Fruit fly (Drosophila melanogaster) whole organism, embryonic: Measurements from ENCODE around the gene Mgat4a.
A peak's percentile ranks its signal among the peaks of the same experiment; 100 is the strongest.

Source experiments
- Abd-B ChIP-seq: fragments of 200-800 bp; sonication (Bioruptor generic); optimal IDR thresholded peaks from 2 replicates; lab custom pipeline; 2018; ENCODE audit warnings: missing biosample characterization, mild to moderate bottlenecking, missing genetic modification characterization, moderate library complexity
- Atf3 ChIP-seq: fragments of 200-800 bp; sonication (Bioruptor generic); optimal IDR thresholded peaks from 3 replicates; lab custom pipeline; 2016; ENCODE audit warnings: missing biosample characterization, missing genetic modification characterization
- Awh ChIP-seq: fragments of 200-800 bp; sonication (Bioruptor generic); IDR thresholded peaks from 2 replicates; pipeline ENCODE4, ENCODE4 v1.3.6; 2022; ENCODE audit warnings: missing biosample characterization, missing genetic modification characterization
- CG10209 ChIP-seq: fragments of 200-800 bp; sonication (Bioruptor generic); optimal IDR thresholded peaks from 3 replicates; lab custom pipeline; 2017; ENCODE audit warnings: missing biosample characterization, mild to moderate bottlenecking, missing genetic modification characterization, missing genetic modification reagents
- CG10267 ChIP-seq: fragments of 200-800 bp; sonication (Bioruptor generic); optimal IDR thresholded peaks from 2 replicates; lab custom pipeline; 2018; ENCODE audit warnings: missing biosample characterization, mild to moderate bottlenecking, missing genetic modification characterization, moderate library complexity
- CG10959 ChIP-seq: fragments of 200-800 bp; sonication (Bioruptor generic); IDR thresholded peaks from 2 replicates; pipeline ENCODE4 v1.3.6; 2022; ENCODE audit warnings: missing biosample characterization, missing genetic modification characterization
- CG12942 ChIP-seq: fragments of 200-800 bp; sonication (Bioruptor generic); optimal IDR thresholded peaks from 3 replicates; lab custom pipeline; 2016; ENCODE audit warnings: missing biosample characterization, missing genetic modification characterization
- CG13296 ChIP-seq: fragments of 200-800 bp; sonication (Bioruptor generic); optimal IDR thresholded peaks from 3 replicates; lab custom pipeline; 2018; ENCODE audit warnings: missing biosample characterization, mild to moderate bottlenecking, missing genetic modification characterization
- CG13894 ChIP-seq: fragments of 200-800 bp; sonication (Bioruptor generic); optimal IDR thresholded peaks from 3 replicates; lab custom pipeline; 2018; ENCODE audit warnings: missing biosample characterization, mild to moderate bottlenecking, missing genetic modification characterization, moderate library complexity
- CG14441 ChIP-seq: fragments of 200-800 bp; sonication (Bioruptor generic); IDR thresholded peaks from 2 replicates; pipeline ENCODE4 v1.3.6; 2022; ENCODE audit warnings: missing biosample characterization, missing genetic modification characterization
- CG30431 ChIP-seq: fragments of 200-800 bp; sonication (Bioruptor generic); optimal IDR thresholded peaks from 2 replicates; lab custom pipeline; 2017; ENCODE audit warnings: missing biosample characterization, missing genetic modification characterization
- CG31388 ChIP-seq: fragments of 200-800 bp; sonication (Bioruptor generic); optimal IDR thresholded peaks from 2 replicates; lab custom pipeline; 2016; ENCODE audit warnings: missing biosample characterization, missing genetic modification characterization
- CG3847 ChIP-seq: fragments of 200-800 bp; sonication (Bioruptor generic); IDR thresholded peaks from 2 replicates; pipeline ENCODE4 v1.3.6; 2022; ENCODE audit warnings: missing biosample characterization, missing genetic modification characterization
- CG4854 ChIP-seq: fragments of 200-800 bp; sonication (Bioruptor generic); optimal IDR thresholded peaks from 2 replicates; lab custom pipeline; 2016; ENCODE audit warnings: missing biosample characterization, missing genetic modification characterization, inconsistent platforms
- CG6654 ChIP-seq: fragments of 200-800 bp; sonication (Bioruptor generic); optimal IDR thresholded peaks from 2 replicates; lab custom pipeline; 2017; ENCODE audit warnings: missing biosample characterization, mild to moderate bottlenecking, missing genetic modification characterization
- CG8765 ChIP-seq: fragments of 200-800 bp; sonication (Bioruptor generic); IDR thresholded peaks from 2 replicates; pipeline ENCODE4 v1.3.6; 2022; ENCODE audit warnings: missing biosample characterization, missing genetic modification characterization
- CG9437 ChIP-seq: fragments of 200-800 bp; sonication (Bioruptor generic); optimal IDR thresholded peaks from 2 replicates; lab custom pipeline; 2018; ENCODE audit warnings: missing biosample characterization, mild to moderate bottlenecking, missing genetic modification characterization
- CG9797 ChIP-seq: fragments of 200-800 bp; sonication (Bioruptor generic); optimal IDR thresholded peaks from 3 replicates; lab custom pipeline; 2018; ENCODE audit warnings: missing biosample characterization, mild to moderate bottlenecking, missing genetic modification characterization
- Dbx ChIP-seq: fragments of 200-800 bp; sonication (Bioruptor generic); IDR thresholded peaks from 3 replicates; pipeline ENCODE4 v1.3.6; 2022; ENCODE audit warnings: missing biosample characterization, missing genetic modification characterization
- Dip3 ChIP-seq: fragments of 200-800 bp; sonication (Bioruptor generic); optimal IDR thresholded peaks from 3 replicates; lab custom pipeline; 2016; ENCODE audit warnings: missing biosample characterization, missing genetic modification characterization
- Fer2 ChIP-seq: fragments of 200-800 bp; sonication (Bioruptor generic); optimal IDR thresholded peaks from 2 replicates; lab custom pipeline; 2018; ENCODE audit warnings: missing biosample characterization, mild to moderate bottlenecking, missing genetic modification characterization, moderate library complexity
- HLHmδ ChIP-seq: fragments of 200-800 bp; sonication (Bioruptor generic); optimal IDR thresholded peaks from 2 replicates; lab custom pipeline; 2018; ENCODE audit warnings: missing biosample characterization, mild to moderate bottlenecking, missing genetic modification characterization, moderate library complexity
- Hey ChIP-seq: fragments of 200-800 bp; sonication (Bioruptor generic); optimal IDR thresholded peaks from 3 replicates; lab custom pipeline; 2018; ENCODE audit warnings: missing biosample characterization, mild to moderate bottlenecking, missing genetic modification characterization
- Hr3 ChIP-seq: fragments of 200-800 bp; sonication (Bioruptor generic); optimal IDR thresholded peaks from 3 replicates; lab custom pipeline; 2016; ENCODE audit warnings: missing biosample characterization, missing genetic modification characterization
- Hr51 ChIP-seq, 2 experiments: fragments of 200-800 bp; sonication (Bioruptor generic); optimal IDR thresholded peaks; 2 replicates in 1 of 2; 3 replicates in 1 of 2; lab custom pipeline; 2016 to 2018; ENCODE audit warnings: missing biosample characterization in 2 of 2, missing genetic modification characterization in 2 of 2, mild to moderate bottlenecking in 1 of 2, moderate library complexity in 1 of 2
- Med ChIP-seq: fragments of 200-800 bp; sonication (Bioruptor generic); peaks from one replicate; lab custom pipeline; 2016; ENCODE audit warnings: missing biosample characterization, missing genetic modification characterization, mild to moderate bottlenecking, inconsistent platforms, moderate library complexity
- Meics ChIP-seq: fragments of 200-800 bp; sonication (Bioruptor generic); optimal IDR thresholded peaks from 2 replicates; lab custom pipeline; 2017; ENCODE audit warnings: missing biosample characterization, mild to moderate bottlenecking, missing genetic modification characterization
- Myb ChIP-seq: fragments of 200-800 bp; sonication (Bioruptor generic); optimal IDR thresholded peaks from 2 replicates; lab custom pipeline; 2016; ENCODE audit warnings: missing biosample characterization, missing genetic modification characterization
- NFAT ChIP-seq: fragments of 200-800 bp; sonication (Bioruptor generic); IDR thresholded peaks from 2 replicates; pipeline ENCODE4 v1.3.6; 2022; ENCODE audit warnings: missing biosample characterization, missing genetic modification characterization
- Oli ChIP-seq: fragments of 200-800 bp; sonication (Bioruptor generic); optimal IDR thresholded peaks from 2 replicates; lab custom pipeline; 2018; ENCODE audit warnings: missing biosample characterization, mild to moderate bottlenecking, missing genetic modification characterization, moderate library complexity
- Opbp ChIP-seq: fragments of 200-800 bp; sonication (Bioruptor generic); IDR thresholded peaks from 3 replicates; pipeline ENCODE4 v1.3.6; 2022; ENCODE audit warnings: missing biosample characterization, missing genetic modification characterization; ENCODE audit not compliant: partially characterized antibody
- Optix ChIP-seq: fragments of 200-800 bp; sonication (Bioruptor generic); IDR thresholded peaks from 3 replicates; pipeline ENCODE4 v1.3.6; 2022; ENCODE audit warnings: missing biosample characterization, missing genetic modification characterization
- Xrp1 ChIP-seq: fragments of 200-800 bp; sonication (Bioruptor generic); IDR thresholded peaks from 2 replicates; pipeline ENCODE4 v1.3.6; 2022; ENCODE audit warnings: missing biosample characterization, missing genetic modification characterization
- al ChIP-seq: fragments of 200-800 bp; sonication (Bioruptor generic); IDR thresholded peaks from 2 replicates; pipeline ENCODE4 v1.3.6; 2022; ENCODE audit warnings: missing biosample characterization, missing genetic modification characterization
- ara ChIP-seq: fragments of 200-800 bp; sonication (Bioruptor generic); IDR thresholded peaks from 2 replicates; pipeline ENCODE4 v1.3.6; 2022; ENCODE audit warnings: missing biosample characterization, missing genetic modification characterization
- dati ChIP-seq: fragments of 200-800 bp; sonication (Bioruptor generic); IDR thresholded peaks from 2 replicates; pipeline ENCODE4 v1.3.6; 2022; ENCODE audit warnings: missing biosample characterization, missing genetic modification characterization
- inv ChIP-seq: fragments of 200-800 bp; sonication (Bioruptor generic); IDR thresholded peaks from 2 replicates; pipeline ENCODE4 v1.3.6; 2022; ENCODE audit warnings: missing biosample characterization, missing genetic modification characterization; ENCODE audit not compliant: partially characterized antibody
- jigr1 ChIP-seq: fragments of 200-800 bp; sonication (Bioruptor generic); IDR thresholded peaks from 3 replicates; pipeline ENCODE4 v1.3.6; 2022; ENCODE audit warnings: missing biosample characterization, missing genetic modification characterization
- lov ChIP-seq, 2 experiments: fragments of 200-800 bp in 1 of 2; fragments of >200 bp in 1 of 2; sonication (Bioruptor generic) in 1 of 2; IDR thresholded peaks in 1 of 2; optimal IDR thresholded peaks in 1 of 2; 2 replicates in 1 of 2; 3 replicates in 1 of 2; pipeline versions ENCODE4 v1.3.6 to Lab custom; 2017 to 2022; ENCODE audit warnings: missing biosample characterization in 1 of 2, missing genetic modification characterization in 1 of 2
- luna ChIP-seq: fragments of 200-800 bp; sonication (Bioruptor generic); optimal IDR thresholded peaks from 2 replicates; lab custom pipeline; 2016; ENCODE audit warnings: missing biosample characterization, missing genetic modification characterization
- nerfin-1 ChIP-seq: fragments of 200-800 bp; sonication (Bioruptor generic); optimal IDR thresholded peaks from 3 replicates; lab custom pipeline; 2019; ENCODE audit warnings: missing biosample characterization, mild to moderate bottlenecking, missing genetic modification characterization, moderate library complexity
- pho ChIP-seq: fragments of 200-800 bp; sonication (Bioruptor generic); optimal IDR thresholded peaks from 2 replicates; lab custom pipeline; 2016; ENCODE audit warnings: missing biosample characterization, missing genetic modification characterization
- rib ChIP-seq: fragments of 200-800 bp; sonication (Bioruptor generic); IDR thresholded peaks from 2 replicates; pipeline ENCODE4 v1.3.6; 2022; ENCODE audit warnings: missing biosample characterization, missing genetic modification characterization
- sna ChIP-seq: fragments of 200-800 bp; sonication (Bioruptor generic); IDR thresholded peaks from 2 replicates; pipeline ENCODE4 v1.3.6; 2022; ENCODE audit warnings: missing biosample characterization, missing genetic modification characterization; ENCODE audit not compliant: partially characterized antibody
- sr ChIP-seq: fragments of 200-800 bp; sonication (Bioruptor generic); IDR thresholded peaks from 3 replicates; pipeline ENCODE4 v1.3.6; 2022; ENCODE audit warnings: missing biosample characterization, missing genetic modification characterization
- tgo ChIP-seq: fragments of 200-800 bp; sonication (Bioruptor generic); IDR thresholded peaks from 3 replicates; pipeline ENCODE4 v1.3.6; 2022; ENCODE audit warnings: missing biosample characterization, missing genetic modification characterization
- tna ChIP-seq: fragments of 200-800 bp; sonication (Bioruptor generic); IDR thresholded peaks from 2 replicates; pipeline ENCODE4 v1.3.6; 2022; ENCODE audit warnings: missing biosample characterization, missing genetic modification characterization; ENCODE audit not compliant: partially characterized antibody
- twi ChIP-seq: fragments of 200-800 bp; optimal IDR thresholded peaks from 2 replicates; lab custom pipeline; 2019; ENCODE audit warnings: missing biosample characterization, mild to moderate bottlenecking, missing genetic modification characterization, moderate library complexity

Mgat4a gene

dm6 chr3L:14781082-14781862 lies 19.4 kb downstream of the Mgat4a start (continued):
- TF ChIP-seq dati (GFP tag; lab: Robert Waterston, UW), result no peak
- TF ChIP-seq CG10209 (GFP tag; lab: Kevin White, UChicago), result peak; percentile 76
- peak; percentile 46 for TF ChIP-seq HLHmδ (GFP tag; lab: Kevin White, UChicago)
- TF ChIP-seq CG13296 (GFP tag; lab: Kevin White, UChicago), result peak; percentile 81
- TF ChIP-seq tna (GFP tag; lab: Robert Waterston, UW), result no peak
- TF ChIP-seq Hr3 (GFP tag; lab: Kevin White, UChicago), result peak; percentile 59
- TF ChIP-seq rib, result peak; percentile 55
- peak; percentile 84 for TF ChIP-seq CG9437 (GFP tag; lab: Kevin White, UChicago)
- no peak for TF ChIP-seq NFAT (GFP tag; lab: Robert Waterston, UW)
- no peak for TF ChIP-seq inv
- no peak for TF ChIP-seq Fer2 (tag; lab: Kevin White, UChicago)
- peak; percentile 73 for TF ChIP-seq Xrp1
- peak; percentile 8 for TF ChIP-seq Myb (GFP tag; lab: Kevin White, UChicago)
- TF ChIP-seq Abd-B, result peak; percentile 22
- peak; percentile 69 for TF ChIP-seq twi (tag; lab: Kevin White, UChicago)
- no peak for TF ChIP-seq lov (optimal IDR thresholded peaks at IDR 0.05; lab: Kevin White, UChicago)
- TF ChIP-seq lov (GFP tag; IDR thresholded peaks at IDR 0.05; lab: Robert Waterston, UW), result no peak; the same call in 2 of the 3 replicates
- peak; percentile 13; the same call in 1 of the 2 replicates for TF ChIP-seq Awh (GFP tag; lab: Robert Waterston, UW)
- TF ChIP-seq Meics, result peak; percentile 74
- TF ChIP-seq CG10267 (tag; lab: Kevin White, UChicago), result peak; percentile 54
- no peak for TF ChIP-seq CG8765 (GFP tag; lab: Robert Waterston, UW)
- peak; percentile 14 for TF ChIP-seq CG31388 (GFP tag; lab: Kevin White, UChicago)
- TF ChIP-seq CG9797, result no peak
- TF ChIP-seq sna (GFP tag; lab: Robert Waterston, UW), result peak; percentile 51; the same call in 1 of the 2 replicates
- TF ChIP-seq Atf3 (GFP tag; lab: Kevin White, UChicago), result peak; percentile 28
- peak; percentile 37; the same call in 1 of the 3 replicates for TF ChIP-seq Dbx (GFP tag; lab: Robert Waterston, UW)
- TF ChIP-seq pho, result peak; percentile 73
- TF ChIP-seq Opbp (GFP tag; lab: Robert Waterston, UW), result no peak
- no peak for TF ChIP-seq CG3847 (GFP tag; lab: Robert Waterston, UW)
- TF ChIP-seq Dip3, result no peak
- TF ChIP-seq CG6654 (GFP tag; lab: Kevin White, UChicago), result peak; percentile 60
- peak in 1 of 2 experiments; percentile 58 for TF ChIP-seq Hr51 (GFP tag; optimal IDR thresholded peaks at IDR 0.05; lab: Kevin White, UChicago)
- peak; percentile 43; the same call in 1 of the 2 replicates for TF ChIP-seq CG14441 (GFP tag; lab: Robert Waterston, UW)
- no peak; the same call in 2 of the 3 replicates for TF ChIP-seq sr (GFP tag; lab: Robert Waterston, UW)
- TF ChIP-seq ara (GFP tag; lab: Robert Waterston, UW), result peak; percentile 53; the same call in 1 of the 2 replicates
- peak; percentile 55 for TF ChIP-seq CG30431 (GFP tag; lab: Kevin White, UChicago)
- peak; percentile 44 for TF ChIP-seq Hey (tag; lab: Kevin White, UChicago)
- peak; percentile 7 for TF ChIP-seq CG12942 (GFP tag; lab: Kevin White, UChicago)
- TF ChIP-seq CG10959 (GFP tag; lab: Robert Waterston, UW), result peak; percentile 49; the same call in 1 of the 2 replicates
- TF ChIP-seq tgo (GFP tag; lab: Robert Waterston, UW), result peak; percentile 26; the same call in 2 of the 3 replicates
- peak; percentile 88 for TF ChIP-seq nerfin-1 (tag; lab: Kevin White, UChicago)
- peak; percentile 54 for TF ChIP-seq CG13894 (tag; lab: Kevin White, UChicago)
- TF ChIP-seq Med (GFP tag; lab: Kevin White, UChicago), result peak; percentile 80
- no peak for TF ChIP-seq CG4854
- peak; percentile 79 for TF ChIP-seq Oli
- TF ChIP-seq jigr1 (GFP tag; lab: Robert Waterston, UW), result no peak
- TF ChIP-seq luna (GFP tag; lab: Kevin White, UChicago), result peak; percentile 51
- no peak; the same call in 1 of the 2 replicates for TF ChIP-seq al (GFP tag; lab: Robert Waterston, UW)
- no peak for TF ChIP-seq Optix (GFP tag; lab: Robert Waterston, UW)
